Worm (Caenorhabditis elegans) whole organism, young adult: ENCODE measurements around the gene lgc-7.

Experiments used
- F23B12.7 ChIP-seq: sonication (generic microtip); optimal IDR thresholded peaks from 2 replicates; lab custom pipeline; 2017; ENCODE audit warnings: missing genetic modification characterization, mild to moderate bottlenecking, missing compliant biosample characterization, antibody characterized with exemption, moderate library complexity; ENCODE audit not compliant: insufficient read depth
- Y95B8A.8 ChIP-seq: fragments of 200-800 bp; sonication (Bioruptor generic); IDR thresholded peaks from 2 replicates; pipeline ENCODE4 v1.3.6; 2022; ENCODE audit warnings: missing genetic modification reagents, missing genetic modification characterization, missing compliant biosample characterization
- pha-4 ChIP-seq: fragments of 150-350 bp; sonication (generic microtip); optimal IDR thresholded peaks from 2 replicates; lab custom pipeline; 2014; ENCODE audit warnings: missing biosample characterization, missing genetic modification reagents, missing genetic modification characterization
- snpc-4 ChIP-seq, 5 experiments: fragments of 150-350 bp in 1 of 5; sonication (generic microtip) in 4 of 5; optimal IDR thresholded peaks; 2 replicates each; lab custom pipeline; 2014 to 2018; ENCODE audit warnings: missing genetic modification characterization in 5 of 5, missing biosample characterization in 3 of 5, antibody characterized with exemption in 2 of 5, mild to moderate bottlenecking in 2 of 5, missing compliant biosample characterization in 2 of 5, missing genotype in 2 of 5, moderate library complexity in 2 of 5, missing genetic modification reagents in 1 of 5
- zfh-2 ChIP-seq: fragments of 200-800 bp; sonication (Bioruptor generic); conservative IDR thresholded peaks from 2 replicates; pipeline ENCODE4 v1.3.6; 2022; ENCODE audit warnings: missing genetic modification reagents, missing genetic modification characterization, missing compliant biosample characterization

- TF ChIP-seq zfh-2 (GFP tag; lab: Robert Waterston, UW), result no peak
- no peak for TF ChIP-seq snpc-4 (GFP tag; optimal IDR thresholded peaks at IDR 0.05; lab: Kevin White, UChicago)
- TF ChIP-seq snpc-4 (tag; optimal IDR thresholded peaks at IDR 0.05; lab: Kevin White, UChicago), result no peak
- TF ChIP-seq F23B12.7 (tag; lab: Kevin White, UChicago), result no peak
- no peak for TF ChIP-seq pha-4
- no peak for TF ChIP-seq Y95B8A.8
Measured at ce11 chrIV:14757786-14758185, 48.4 kb downstream of the lgc-7 start.
